Worm (Caenorhabditis elegans): ENCODE measurements around the gene icln-1.

Gene icln-1

DNA sequence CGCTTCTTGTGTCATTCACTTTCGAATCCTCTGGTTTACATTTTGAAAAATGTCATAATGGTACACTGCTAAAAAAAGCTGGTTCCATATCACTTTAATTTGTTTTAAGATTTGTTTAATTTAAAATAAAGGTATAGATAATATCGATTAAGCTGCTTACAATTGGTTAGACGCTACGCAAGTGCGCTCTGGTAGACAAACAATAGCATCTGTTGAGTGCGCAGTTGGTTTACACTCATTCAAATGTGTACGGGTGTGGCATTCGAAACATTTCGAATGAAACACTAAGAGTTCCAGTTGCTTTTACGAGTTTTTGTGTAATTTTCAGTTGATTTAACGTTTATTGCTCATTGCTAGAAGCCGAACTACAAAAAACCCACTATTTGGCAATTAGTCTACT lies 12.0 kb upstream of the icln-1 start:
- TF ChIP-seq nhr-12 (tag; optimal IDR thresholded peaks at IDR 0.05): no peak
- TF ChIP-seq mls-2 (tag; optimal IDR thresholded peaks at IDR 0.05): no peak
- no peak for TF ChIP-seq nhr-76 (tag; optimal IDR thresholded peaks at IDR 0.05)
- no peak for TF ChIP-seq elt-1 (tag; optimal IDR thresholded peaks at IDR 0.05; ENCODE audit: borderline replicate concordance, insufficient read depth)
- TF ChIP-seq flh-1 (GFP tag; optimal IDR thresholded peaks at IDR 0.05): no peak
- peak; percentile 17 for TF ChIP-seq cnd-1 (tag; optimal IDR thresholded peaks at IDR 0.05)
- TF ChIP-seq ham-2 (GFP tag; optimal IDR thresholded peaks at IDR 0.05): peak; percentile 80
- peak; percentile 46 for TF ChIP-seq lin-32 (GFP tag; optimal IDR thresholded peaks at IDR 0.05)
- no peak for TF ChIP-seq sptf-1 (tag; optimal IDR thresholded peaks at IDR 0.05)
- TF ChIP-seq ceh-83 (GFP tag; optimal IDR thresholded peaks at IDR 0.05): no peak
- peak; percentile 27 for TF ChIP-seq unc-120 (tag; optimal IDR thresholded peaks at IDR 0.05; ENCODE audit: poor library complexity, severe bottlenecking)
- TF ChIP-seq snpc-4 (tag; optimal IDR thresholded peaks at IDR 0.05): no peak
- TF ChIP-seq drap-1 (GFP tag; optimal IDR thresholded peaks at IDR 0.05): no peak
- peak; percentile 52 for TF ChIP-seq ces-1 (GFP tag; optimal IDR thresholded peaks at IDR 0.05)
- peak; percentile 24 for TF ChIP-seq lsy-2 (tag; optimal IDR thresholded peaks at IDR 0.05)
- no peak for TF ChIP-seq nhr-28 (tag; optimal IDR thresholded peaks at IDR 0.05)
- TF ChIP-seq unc-39 (tag; optimal IDR thresholded peaks at IDR 0.05): no peak
- TF ChIP-seq bed-3 (GFP tag; optimal IDR thresholded peaks at IDR 0.05): no peak
- no peak for TF ChIP-seq M03D4.4 (tag; optimal IDR thresholded peaks at IDR 0.05)
- peak; percentile 4 for TF ChIP-seq unc-62 (GFP tag; optimal IDR thresholded peaks at IDR 0.05)
- no peak for TF ChIP-seq zip-8 (tag; optimal IDR thresholded peaks at IDR 0.05)
- TF ChIP-seq nhr-237 (tag; optimal IDR thresholded peaks at IDR 0.05): peak; percentile 48
- peak; percentile 32 for TF ChIP-seq lin-13 (tag; optimal IDR thresholded peaks at IDR 0.05)
- no peak for TF ChIP-seq mab-5 (tag; optimal IDR thresholded peaks at IDR 0.05)
- no peak for TF ChIP-seq sem-2 (GFP tag; optimal IDR thresholded peaks at IDR 0.05)
- TF ChIP-seq ceh-39 (tag; optimal IDR thresholded peaks at IDR 0.05): peak; percentile 50
- TF ChIP-seq pha-4 (tag; optimal IDR thresholded peaks at IDR 0.05): peak; percentile 77
- no peak for TF ChIP-seq elt-3 (tag; optimal IDR thresholded peaks at IDR 0.05)
- no peak for TF ChIP-seq nhr-2 (tag; optimal IDR thresholded peaks at IDR 0.05)
- TF ChIP-seq ceh-43 (GFP tag; optimal IDR thresholded peaks at IDR 0.05): no peak
- TF ChIP-seq hlh-1 (tag; optimal IDR thresholded peaks at IDR 0.05): peak; percentile 100
- TF ChIP-seq mep-1 (tag; optimal IDR thresholded peaks at IDR 0.05): peak; percentile 83
- no peak for TF ChIP-seq blmp-1 (tag; optimal IDR thresholded peaks at IDR 0.05)
- no peak for TF ChIP-seq tbx-8 (GFP tag; optimal IDR thresholded peaks at IDR 0.05)
- no peak for TF ChIP-seq ztf-11 (tag; optimal IDR thresholded peaks at IDR 0.05)

ce11 chrIV:9104071-9105016 lies 8.9 kb upstream of the icln-1 start, which contains the start of the genes C01F6.14 and fem-3:
Gene C01F6.14 (minus strand): TSS chrIV:9104121.
Gene fem-3 (plus strand): TSS chrIV:9104966.
- no peak for TF ChIP-seq ces-1 (GFP tag; optimal IDR thresholded peaks at IDR 0.05)
- peak; percentile 6 for TF ChIP-seq mab-5 (tag; optimal IDR thresholded peaks at IDR 0.05)
- TF ChIP-seq tbx-8 (GFP tag; optimal IDR thresholded peaks at IDR 0.05): no peak
- no peak for TF ChIP-seq pha-4 (tag; optimal IDR thresholded peaks at IDR 0.05)

DNA sequence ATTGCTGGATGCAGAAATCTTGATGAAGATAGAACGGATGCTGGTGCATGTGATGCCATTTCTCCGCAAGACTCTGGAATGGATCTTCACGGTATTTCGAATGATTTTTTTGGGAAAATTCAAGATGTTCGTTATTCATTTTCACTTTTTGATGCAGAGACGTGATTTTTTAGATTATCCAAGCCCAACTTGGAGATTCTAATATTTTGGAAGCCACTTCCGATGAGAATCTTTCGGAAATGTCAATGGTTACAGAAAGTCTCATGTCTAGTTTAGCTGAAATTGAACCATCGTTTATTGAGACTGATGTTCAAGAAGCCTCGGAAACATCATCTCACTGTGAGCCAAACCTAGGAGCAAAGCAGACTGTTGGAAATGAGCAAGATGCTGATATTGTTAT lies 5.4 kb upstream of the icln-1 start:
- TF ChIP-seq drap-1 (GFP tag; optimal IDR thresholded peaks at IDR 0.05) (no peak), ces-1 (GFP tag; optimal IDR thresholded peaks at IDR 0.05) (no peak), mab-5 (tag; optimal IDR thresholded peaks at IDR 0.05) (no peak), elt-1 (tag; optimal IDR thresholded peaks at IDR 0.05; ENCODE audit: borderline replicate concordance, insufficient read depth) (no peak), cnd-1 (tag; optimal IDR thresholded peaks at IDR 0.05) (no peak)
